Fruit fly (Drosophila melanogaster) whole organism, embryonic: ENCODE measurements around the gene CG6330.
A peak's percentile ranks its signal among the peaks of the same experiment; 100 is the strongest.

ENCODE experiments used
- BtbVII ChIP-seq: fragments of 200-800 bp; sonication (Bioruptor generic); optimal IDR thresholded peaks from 3 replicates; lab custom pipeline; 2017; ENCODE audit warnings: missing biosample characterization, mild to moderate bottlenecking, missing genetic modification characterization
- C15 ChIP-seq: fragments of 200-800 bp; sonication (Bioruptor generic); IDR thresholded peaks from 3 replicates; pipeline ENCODE4 v1.3.6; 2022; ENCODE audit warnings: missing biosample characterization, missing genetic modification characterization
- CG10147 ChIP-seq: fragments of 200-800 bp; sonication (Bioruptor generic); optimal IDR thresholded peaks from 2 replicates; lab custom pipeline; 2019; ENCODE audit warnings: missing biosample characterization, mild to moderate bottlenecking, missing genetic modification characterization, moderate library complexity
- CG10267 ChIP-seq: fragments of 200-800 bp; sonication (Bioruptor generic); optimal IDR thresholded peaks from 2 replicates; lab custom pipeline; 2018; ENCODE audit warnings: missing biosample characterization, mild to moderate bottlenecking, missing genetic modification characterization, moderate library complexity
- CG10654 ChIP-seq: fragments of 200-800 bp; sonication (Bioruptor generic); optimal IDR thresholded peaks from 2 replicates; lab custom pipeline; 2016; ENCODE audit warnings: missing biosample characterization, missing genetic modification characterization
- CG11247 ChIP-seq: fragments of 200-800 bp; sonication (Bioruptor generic); IDR thresholded peaks from 2 replicates; pipeline ENCODE4 v1.3.6; 2022; ENCODE audit warnings: missing biosample characterization, missing genetic modification characterization
- CG11723 ChIP-seq: fragments of 200-800 bp; sonication (Bioruptor generic); optimal IDR thresholded peaks from 2 replicates; lab custom pipeline; 2017; ENCODE audit warnings: missing biosample characterization, mild to moderate bottlenecking, missing genetic modification characterization
- CG12659 ChIP-seq: fragments of 200-800 bp; sonication (Bioruptor generic); optimal IDR thresholded peaks from 3 replicates; lab custom pipeline; 2017; ENCODE audit warnings: mild to moderate bottlenecking, missing biosample characterization, missing genetic modification reagents, missing genetic modification characterization
- CG12942 ChIP-seq: fragments of 200-800 bp; sonication (Bioruptor generic); optimal IDR thresholded peaks from 3 replicates; lab custom pipeline; 2016; ENCODE audit warnings: missing biosample characterization, missing genetic modification characterization
- CG13123 ChIP-seq: fragments of 200-800 bp; sonication (Bioruptor generic); optimal IDR thresholded peaks from 2 replicates; lab custom pipeline; 2016; ENCODE audit warnings: missing biosample characterization, missing genetic modification characterization
- CG13296 ChIP-seq: fragments of 200-800 bp; sonication (Bioruptor generic); optimal IDR thresholded peaks from 3 replicates; lab custom pipeline; 2018; ENCODE audit warnings: missing biosample characterization, mild to moderate bottlenecking, missing genetic modification characterization
- CG13894 ChIP-seq: fragments of 200-800 bp; sonication (Bioruptor generic); optimal IDR thresholded peaks from 3 replicates; lab custom pipeline; 2018; ENCODE audit warnings: missing biosample characterization, mild to moderate bottlenecking, missing genetic modification characterization, moderate library complexity
- CG14667 ChIP-seq: fragments of 200-800 bp; sonication (Bioruptor generic); IDR thresholded peaks from 2 replicates; pipeline ENCODE4 v1.3.6; 2022; ENCODE audit warnings: missing biosample characterization, missing genetic modification characterization
- CG18599 ChIP-seq: fragments of 200-800 bp; sonication (Bioruptor generic); optimal IDR thresholded peaks from 3 replicates; lab custom pipeline; 2017; ENCODE audit warnings: missing biosample characterization, missing genetic modification characterization, mild to moderate bottlenecking, moderate library complexity, missing genetic modification reagents
- CG2875 ChIP-seq: fragments of 200-800 bp; sonication (Bioruptor generic); optimal IDR thresholded peaks from 2 replicates; lab custom pipeline; 2017; ENCODE audit warnings: missing biosample characterization, mild to moderate bottlenecking, missing genetic modification characterization, missing genetic modification reagents
- CG30403 ChIP-seq: fragments of 200-800 bp; sonication (Bioruptor generic); optimal IDR thresholded peaks from 3 replicates; lab custom pipeline; 2016; ENCODE audit warnings: missing biosample characterization, missing genetic modification characterization
- CG3065 ChIP-seq: fragments of 200-800 bp; sonication (Bioruptor generic); optimal IDR thresholded peaks from 2 replicates; lab custom pipeline; 2016; ENCODE audit warnings: missing biosample characterization, missing genetic modification characterization
- CG32767 ChIP-seq: fragments of 200-800 bp; sonication (Bioruptor generic); IDR thresholded peaks from 2 replicates; pipeline ENCODE4 v1.3.6; 2022; ENCODE audit warnings: missing biosample characterization, missing genetic modification characterization
- CG34224 ChIP-seq: fragments of 200-800 bp; sonication (Bioruptor generic); IDR thresholded peaks from 3 replicates; pipeline ENCODE4 v1.3.6; 2022; ENCODE audit warnings: missing biosample characterization, missing genetic modification characterization; ENCODE audit not compliant: partially characterized antibody
- CG5180 ChIP-seq: fragments of 200-800 bp; sonication (Bioruptor generic); optimal IDR thresholded peaks from 3 replicates; lab custom pipeline; 2017; ENCODE audit warnings: missing biosample characterization, missing genetic modification characterization, mild to moderate bottlenecking, moderate library complexity, missing genetic modification reagents
- CG6689 ChIP-seq: fragments of 200-800 bp; sonication (Bioruptor generic); IDR thresholded peaks from 2 replicates; pipeline ENCODE4 v1.3.6; 2022; ENCODE audit warnings: missing biosample characterization, missing genetic modification characterization
- CG7271 ChIP-seq: fragments of 200-800 bp; sonication (Bioruptor generic); optimal IDR thresholded peaks from 2 replicates; lab custom pipeline; 2018; ENCODE audit warnings: missing biosample characterization, mild to moderate bottlenecking, missing genetic modification characterization, moderate library complexity
- CG7372 ChIP-seq: fragments of 200-800 bp; sonication (Bioruptor generic); IDR thresholded peaks from 2 replicates; pipeline ENCODE4 v1.3.6; 2022; ENCODE audit warnings: missing biosample characterization, missing genetic modification characterization
- CG8089 ChIP-seq: fragments of 200-800 bp; sonication (Bioruptor generic); optimal IDR thresholded peaks from 3 replicates; lab custom pipeline; 2016; ENCODE audit warnings: missing biosample characterization, missing genetic modification characterization
- CG9215 ChIP-seq: fragments of 200-800 bp; sonication (Bioruptor generic); IDR thresholded peaks from 2 replicates; pipeline ENCODE4 v1.3.6; 2022; ENCODE audit warnings: missing biosample characterization, missing genetic modification characterization
- CG9437 ChIP-seq: fragments of 200-800 bp; sonication (Bioruptor generic); optimal IDR thresholded peaks from 2 replicates; lab custom pipeline; 2018; ENCODE audit warnings: missing biosample characterization, mild to moderate bottlenecking, missing genetic modification characterization
- CoRest ChIP-seq: fragments of 200-800 bp; sonication (Bioruptor generic); optimal IDR thresholded peaks from 3 replicates; lab custom pipeline; 2018; ENCODE audit warnings: missing biosample characterization, mild to moderate bottlenecking, missing genetic modification characterization, moderate library complexity
- D ChIP-seq, 2 experiments: fragments of 200-800 bp in 1 of 2; fragments of >200 bp in 1 of 2; sonication (Bioruptor generic) in 1 of 2; optimal IDR thresholded peaks; 2 replicates in 1 of 2; 3 replicates in 1 of 2; lab custom pipeline; 2017; ENCODE audit warnings: mild to moderate bottlenecking in 1 of 2, missing biosample characterization in 1 of 2, missing genetic modification characterization in 1 of 2, missing genetic modification reagents in 1 of 2
- Doc2 ChIP-seq: fragments of 200-800 bp; sonication (Bioruptor generic); IDR thresholded peaks from 2 replicates; pipeline ENCODE4 v1.3.6; 2022; ENCODE audit warnings: missing biosample characterization, missing genetic modification characterization
- Fer1 ChIP-seq: fragments of 200-800 bp; sonication (Bioruptor generic); optimal IDR thresholded peaks from 2 replicates; lab custom pipeline; 2017; ENCODE audit warnings: missing biosample characterization, mild to moderate bottlenecking, missing genetic modification characterization
- Mrtf ChIP-seq: fragments of 200-800 bp; sonication (Bioruptor generic); IDR thresholded peaks from 3 replicates; pipeline ENCODE4 v1.3.6; 2022; ENCODE audit warnings: missing biosample characterization, missing genetic modification characterization
- Opbp ChIP-seq: fragments of 200-800 bp; sonication (Bioruptor generic); IDR thresholded peaks from 3 replicates; pipeline ENCODE4 v1.3.6; 2022; ENCODE audit warnings: missing biosample characterization, missing genetic modification characterization; ENCODE audit not compliant: partially characterized antibody
- ara ChIP-seq: fragments of 200-800 bp; sonication (Bioruptor generic); IDR thresholded peaks from 2 replicates; pipeline ENCODE4 v1.3.6; 2022; ENCODE audit warnings: missing biosample characterization, missing genetic modification characterization
- ato ChIP-seq: fragments of 200-800 bp; sonication (Bioruptor generic); IDR thresholded peaks from 2 replicates; pipeline ENCODE4 v1.3.6; 2022; ENCODE audit warnings: missing biosample characterization, missing genetic modification characterization; ENCODE audit not compliant: partially characterized antibody
- bab2 ChIP-seq: fragments of 200-800 bp; sonication (Bioruptor generic); optimal IDR thresholded peaks from 2 replicates; lab custom pipeline; 2016; ENCODE audit warnings: missing biosample characterization, missing genetic modification characterization
- cato ChIP-seq: fragments of 200-800 bp; sonication (Bioruptor generic); optimal IDR thresholded peaks from 2 replicates; lab custom pipeline; 2016; ENCODE audit warnings: missing biosample characterization, missing genetic modification characterization, borderline replicate concordance
- chif ChIP-seq, 2 experiments: fragments of 200-800 bp; sonication (Bioruptor generic); optimal IDR thresholded peaks; 3 replicates each; lab custom pipeline; 2016; ENCODE audit warnings: missing biosample characterization in 2 of 2, missing genetic modification characterization in 2 of 2
- fd102C ChIP-seq: fragments of 200-800 bp; sonication (Bioruptor generic); optimal IDR thresholded peaks from 2 replicates; lab custom pipeline; 2018; ENCODE audit warnings: missing biosample characterization, mild to moderate bottlenecking, missing genetic modification characterization, moderate library complexity
- gem ChIP-seq: fragments of 200-800 bp; sonication (Bioruptor generic); optimal IDR thresholded peaks from 2 replicates; lab custom pipeline; 2019; ENCODE audit warnings: missing biosample characterization, mild to moderate bottlenecking, missing genetic modification characterization, moderate library complexity
- kah ChIP-seq: fragments of 200-800 bp; sonication (Bioruptor generic); optimal IDR thresholded peaks from 2 replicates; lab custom pipeline; 2018; ENCODE audit warnings: missing biosample characterization, mild to moderate bottlenecking, missing genetic modification characterization
- kni ChIP-seq: fragments of 200-800 bp; sonication (Bioruptor generic); optimal IDR thresholded peaks from 3 replicates; lab custom pipeline; 2017; ENCODE audit warnings: mild to moderate bottlenecking, missing biosample characterization, missing genetic modification reagents, missing genetic modification characterization
- lab ChIP-seq: fragments of 200-800 bp; sonication (Bioruptor generic); optimal IDR thresholded peaks from 3 replicates; lab custom pipeline; 2017; ENCODE audit warnings: missing biosample characterization, missing genetic modification characterization, mild to moderate bottlenecking, moderate library complexity, missing genetic modification reagents
- org-1 ChIP-seq: fragments of 200-800 bp; sonication (Bioruptor generic); optimal IDR thresholded peaks from 2 replicates; lab custom pipeline; 2017; ENCODE audit warnings: missing biosample characterization, missing genetic modification characterization
- sens-2 ChIP-seq: fragments of 200-800 bp; sonication (Bioruptor generic); IDR thresholded peaks from 2 replicates; pipeline ENCODE4 v1.3.6; 2022; ENCODE audit warnings: missing biosample characterization, missing genetic modification characterization
- sima ChIP-seq: fragments of 200-800 bp; sonication (Bioruptor generic); optimal IDR thresholded peaks from 2 replicates; lab custom pipeline; 2016; ENCODE audit warnings: missing biosample characterization, missing genetic modification characterization
- ssp ChIP-seq: fragments of 200-800 bp; sonication (Bioruptor generic); IDR thresholded peaks from 2 replicates; pipeline ENCODE4 v1.3.6; 2022; ENCODE audit warnings: missing biosample characterization, missing genetic modification characterization
- tap ChIP-seq: fragments of 200-800 bp; optimal IDR thresholded peaks from 3 replicates; lab custom pipeline; 2019; ENCODE audit warnings: missing biosample characterization, mild to moderate bottlenecking, missing genetic modification characterization, moderate library complexity
- trem ChIP-seq: fragments of 200-800 bp; optimal IDR thresholded peaks from 3 replicates; lab custom pipeline; 2019; ENCODE audit warnings: missing biosample characterization, mild to moderate bottlenecking, missing genetic modification characterization, moderate library complexity
- usp ChIP-seq: fragments of >200 bp; optimal IDR thresholded peaks from 2 replicates; lab custom pipeline; 2017; ENCODE audit warnings: missing biosample characterization, missing genetic modification characterization
- wek ChIP-seq: fragments of 200-800 bp; sonication (Bioruptor generic); optimal IDR thresholded peaks from 3 replicates; lab custom pipeline; 2018; ENCODE audit warnings: missing biosample characterization, mild to moderate bottlenecking, missing genetic modification characterization, moderate library complexity

The CG6330 gene

DNA sequence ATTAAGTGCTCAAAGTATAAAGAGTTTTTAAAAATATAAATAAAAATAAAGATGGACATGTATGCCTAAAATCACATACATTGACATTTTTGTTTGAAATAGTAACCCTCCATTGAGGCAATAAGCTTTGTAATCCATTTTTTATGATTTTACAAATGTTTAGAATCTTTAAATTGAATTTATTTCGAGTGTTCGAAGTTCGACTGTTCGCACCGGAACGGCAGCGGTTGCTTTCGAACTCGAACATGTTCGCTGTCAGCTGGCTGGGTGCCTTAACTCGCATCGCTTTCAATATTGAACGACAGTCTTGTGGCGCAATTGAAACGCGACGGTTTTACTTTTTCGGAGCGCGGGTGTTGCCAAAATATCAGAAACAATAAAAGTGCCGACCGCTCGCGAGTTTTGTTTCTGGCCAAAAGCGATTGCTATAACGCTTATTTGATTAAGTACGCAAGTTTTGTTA, 42.8 kb downstream of the CG6330 start, which contains the start of gene CG46339 (continued):
- TF ChIP-seq CG9437 (no peak), CG8089 (GFP tag; lab: Kevin White, UChicago) (no peak), chif (GFP tag; optimal IDR thresholded peaks at IDR 0.05; lab: Kevin White, UChicago) (no peak), CoRest (tag; lab: Kevin White, UChicago) (no peak), wek (GFP tag; lab: Kevin White, UChicago) (peak; percentile 38), CG7271 (tag; lab: Kevin White, UChicago) (no peak), CG12659 (GFP tag; lab: Kevin White, UChicago) (peak; percentile 61), kah (GFP tag; lab: Kevin White, UChicago) (peak; percentile 9), gem (peak; percentile 74), CG12942 (GFP tag; lab: Kevin White, UChicago) (no peak), bab2 (GFP tag; lab: Kevin White, UChicago) (no peak), trem (peak; percentile 44), CG11247 (GFP tag; lab: Robert Waterston, UW) (no peak), ssp (GFP tag; lab: Robert Waterston, UW) (no peak), Fer1 (GFP tag; lab: Kevin White, UChicago) (peak; percentile 92), CG10147 (GFP tag; lab: Kevin White, UChicago) (peak; percentile 34), CG30403 (GFP tag; lab: Kevin White, UChicago) (peak; percentile 41), D (optimal IDR thresholded peaks at IDR 0.05; lab: Kevin White, UChicago) (no peak), D (GFP tag; optimal IDR thresholded peaks at IDR 0.05; lab: Kevin White, UChicago) (peak; percentile 5), Mrtf (no peak), CG32767 (GFP tag; lab: Robert Waterston, UW) (no peak), sima (no peak), CG7372 (GFP tag; lab: Robert Waterston, UW) (no peak), CG10267 (tag; lab: Kevin White, UChicago) (peak; percentile 65), CG3065 (GFP tag; lab: Kevin White, UChicago) (no peak), fd102C (GFP tag; lab: Kevin White, UChicago) (no peak), CG18599 (GFP tag; lab: Kevin White, UChicago) (peak; percentile 85), ara (GFP tag; lab: Robert Waterston, UW) (peak; percentile 60), CG2875 (no peak), CG13296 (GFP tag; lab: Kevin White, UChicago) (peak; percentile 82), CG6689 (GFP tag; lab: Robert Waterston, UW) (no peak; the same call in 1 of the 2 replicates), Opbp (GFP tag; lab: Robert Waterston, UW) (peak; percentile 25; the same call in 1 of the 3 replicates), kni (GFP tag; lab: Kevin White, UChicago) (no peak), Doc2 (GFP tag; lab: Robert Waterston, UW) (no peak), sens-2 (no peak), CG10654 (GFP tag; lab: Kevin White, UChicago) (peak; percentile 14), BtbVII (GFP tag; lab: Kevin White, UChicago) (peak; percentile 80), usp (GFP tag; lab: Kevin White, UChicago) (no peak), CG13894 (peak; percentile 87), lab (GFP tag; lab: Kevin White, UChicago) (peak; percentile 92), ato (peak; percentile 35; the same call in 1 of the 2 replicates), CG13123 (GFP tag; lab: Kevin White, UChicago) (no peak), cato (GFP tag; lab: Kevin White, UChicago) (no peak), CG5180 (peak; percentile 99), CG14667 (no peak), CG11723 (GFP tag; lab: Kevin White, UChicago) (peak; percentile 49), CG34224 (GFP tag; lab: Robert Waterston, UW) (peak; percentile 25), org-1 (GFP tag; lab: Kevin White, UChicago) (peak; percentile 32), tap (tag; lab: Kevin White, UChicago) (peak; percentile 49), C15 (GFP tag; lab: Robert Waterston, UW) (no peak), CG9215 (GFP tag; lab: Robert Waterston, UW) (no peak)
